Fruit fly (Drosophila melanogaster) whole organism, embryonic: ENCODE measurements around the gene CCKLR-17D1.

Experiments used
- ATbp ChIP-seq: fragments of 200-800 bp; sonication (Bioruptor generic); optimal IDR thresholded peaks from 2 replicates; lab custom pipeline; 2017; ENCODE audit warnings: missing biosample characterization, mild to moderate bottlenecking, missing genetic modification characterization, missing genetic modification reagents
- CG16813 ChIP-seq: fragments of 200-800 bp; sonication (Bioruptor generic); IDR thresholded peaks from 3 replicates; pipeline ENCODE4 v1.3.6; 2022; ENCODE audit warnings: missing biosample characterization, missing genetic modification characterization; ENCODE audit not compliant: partially characterized antibody
- CG18476 ChIP-seq: fragments of 200-800 bp; sonication (Bioruptor generic); optimal IDR thresholded peaks from 2 replicates; lab custom pipeline; 2016; ENCODE audit warnings: missing biosample characterization, mild to moderate bottlenecking, missing genetic modification characterization
- CG34224 ChIP-seq: fragments of 200-800 bp; sonication (Bioruptor generic); IDR thresholded peaks from 3 replicates; pipeline ENCODE4 v1.3.6; 2022; ENCODE audit warnings: missing biosample characterization, missing genetic modification characterization; ENCODE audit not compliant: partially characterized antibody
- Drgx ChIP-seq: fragments of 200-800 bp; sonication (Bioruptor generic); IDR thresholded peaks from 2 replicates; pipeline ENCODE4 v1.3.6; 2022; ENCODE audit warnings: missing biosample characterization, missing genetic modification characterization
- GATAe ChIP-seq: fragments of 200-800 bp; sonication (Bioruptor generic); conservative IDR thresholded peaks from 2 replicates; pipeline ENCODE4 v1.3.6; 2022; ENCODE audit warnings: missing biosample characterization, missing genetic modification characterization
- gt ChIP-seq: fragments of 200-800 bp; sonication (Bioruptor generic); IDR thresholded peaks from 2 replicates; pipeline ENCODE4 v1.3.6; 2022; ENCODE audit warnings: missing biosample characterization, missing genetic modification characterization
- lov ChIP-seq, 2 experiments: fragments of 200-800 bp in 1 of 2; fragments of >200 bp in 1 of 2; sonication (Bioruptor generic) in 1 of 2; IDR thresholded peaks in 1 of 2; optimal IDR thresholded peaks in 1 of 2; 2 replicates in 1 of 2; 3 replicates in 1 of 2; pipeline versions ENCODE4 v1.3.6 to Lab custom; 2017 to 2022; ENCODE audit warnings: missing biosample characterization in 1 of 2, missing genetic modification characterization in 1 of 2
- pzg ChIP-seq: fragments of 200-800 bp; sonication (Bioruptor generic); optimal IDR thresholded peaks from 3 replicates; lab custom pipeline; 2018; ENCODE audit warnings: missing biosample characterization, mild to moderate bottlenecking, missing genetic modification characterization, moderate library complexity

dm6 chrX:18725572-18725971 lies 800 bp downstream of the CCKLR-17D1 start, which contains the start of gene CG42302:
- TF ChIP-seq Drgx (GFP tag; lab: Robert Waterston, UW), result no peak
- TF ChIP-seq lov (optimal IDR thresholded peaks at IDR 0.05; lab: Kevin White, UChicago), result no peak
- no peak for TF ChIP-seq lov (GFP tag; IDR thresholded peaks at IDR 0.05; lab: Robert Waterston, UW)
- no peak for TF ChIP-seq CG34224 (GFP tag; lab: Robert Waterston, UW)
- TF ChIP-seq CG16813 (GFP tag; lab: Robert Waterston, UW), result no peak
- no peak for TF ChIP-seq ATbp (GFP tag; lab: Kevin White, UChicago)
- TF ChIP-seq gt (GFP tag; lab: Robert Waterston, UW), result no peak
- TF ChIP-seq GATAe (GFP tag; lab: Robert Waterston, UW), result no peak
- TF ChIP-seq CG18476 (GFP tag; lab: Kevin White, UChicago), result no peak
- no peak for TF ChIP-seq pzg (GFP tag; lab: Kevin White, UChicago)
